Worm (Caenorhabditis elegans) whole organism, L3 larva: ENCODE measurements around the gene trap-4.

ENCODE experiments used
- nhr-237 ChIP-seq: fragments of 150-350 bp; optimal IDR thresholded peaks from 2 replicates; lab custom pipeline; 2014; ENCODE audit warnings: missing biosample characterization, missing genetic modification characterization
- sea-2 ChIP-seq: fragments of 150-350 bp; sonication (generic microtip); optimal IDR thresholded peaks from 4 replicates; lab custom pipeline; 2014; ENCODE audit warnings: missing biosample characterization, missing genetic modification reagents, missing genetic modification characterization

- TF ChIP-seq nhr-237 (tag; lab: Kevin White, UChicago) (no peak), sea-2 (GFP tag; lab: Kevin White, UChicago) (no peak)
Measured at ce11 chrIII:11918247-11918769, 2.2 kb upstream of the trap-4 start, which contains the start of gene znf-593.
